Worm (Caenorhabditis elegans): Measurements from ENCODE around the gene glr-4.

The glr-4 gene

DNA sequence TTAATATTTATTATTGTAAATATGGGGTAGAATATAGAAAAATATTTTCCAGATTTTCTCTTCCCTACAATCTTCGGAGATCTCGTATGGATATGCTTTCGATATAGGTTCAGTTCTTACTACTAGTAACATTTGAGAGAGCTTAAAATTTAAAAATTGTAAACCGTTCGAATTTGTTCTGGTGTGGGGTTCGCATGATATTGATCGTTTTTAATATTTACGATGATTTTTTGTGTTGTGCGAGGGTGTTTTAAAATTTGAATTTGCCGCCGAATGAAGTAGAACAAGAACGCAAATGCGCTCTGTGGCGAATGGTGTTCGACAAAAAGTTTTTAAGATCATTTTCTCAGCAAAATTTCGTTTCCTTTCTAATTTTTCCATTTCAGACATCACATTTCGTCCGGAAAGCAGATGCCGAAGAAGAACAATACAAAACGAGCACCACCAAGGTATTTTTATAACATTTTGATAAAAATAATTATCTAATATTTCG is 10.6 kb downstream of the glr-4 start, which contains the start of gene skr-17:
Gene skr-17, plus strand, starts transcription at position 51 of the 493 bp plus-strand sequence.
- TF ChIP-seq Y55F3AM.14 (GFP tag; optimal IDR thresholded peaks at IDR 0.05) = no peak
- no peak for TF ChIP-seq nhr-12 (tag; optimal IDR thresholded peaks at IDR 0.05)
- no peak for TF ChIP-seq dmd-4 (tag; optimal IDR thresholded peaks at IDR 0.05)
- no peak for TF ChIP-seq nhr-6 (tag; optimal IDR thresholded peaks at IDR 0.05)
- TF ChIP-seq nhr-237 (tag; optimal IDR thresholded peaks at IDR 0.05) = no peak
- TF ChIP-seq zag-1 (tag; optimal IDR thresholded peaks at IDR 0.05) = no peak
- no peak for TF ChIP-seq lin-39 (tag; optimal IDR thresholded peaks at IDR 0.05)

DNA sequence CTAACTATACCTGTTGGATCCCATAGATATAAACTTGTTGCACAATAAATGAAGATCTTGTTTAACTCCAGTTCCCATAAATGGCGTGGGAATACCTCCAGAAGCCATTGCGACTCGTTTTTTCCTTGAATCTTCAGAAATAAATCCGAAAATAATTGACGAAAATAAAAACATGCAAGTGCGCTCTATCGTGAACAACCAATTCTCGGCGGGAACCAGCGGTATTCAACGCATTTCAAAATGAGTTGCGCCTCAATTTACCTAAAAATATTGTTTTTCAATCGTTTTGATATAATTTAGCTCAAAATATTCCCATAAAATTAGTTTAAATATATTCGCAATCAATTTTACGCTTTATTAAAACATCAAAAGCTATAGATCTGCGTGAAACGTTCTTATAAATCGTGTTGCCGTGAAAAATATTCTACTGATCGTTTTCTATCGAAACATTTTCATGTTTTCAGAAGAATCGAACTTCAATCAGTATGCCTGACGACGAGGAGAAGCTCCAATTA is 13.0 kb downstream of the glr-4 start, which contains the start of the genes snpc-1.1 and spdl-1:
Gene snpc-1.1, minus strand, starts transcription at position 200 of the 515 bp plus-strand sequence.
Gene spdl-1, plus strand, starts transcription at position 465 of the 515 bp plus-strand sequence.
- no peak for TF ChIP-seq nhr-237 (tag; optimal IDR thresholded peaks at IDR 0.05)
- TF ChIP-seq crh-2 (tag; optimal IDR thresholded peaks at IDR 0.05) = no peak
- peak; percentile 50 for TF ChIP-seq gmeb-1 (tag; optimal IDR thresholded peaks at IDR 0.05)
- TF ChIP-seq zag-1 (tag; optimal IDR thresholded peaks at IDR 0.05) = no peak
- no peak for TF ChIP-seq sma-3 (GFP tag; optimal IDR thresholded peaks at IDR 0.05)
- TF ChIP-seq nhr-129 (tag; optimal IDR thresholded peaks at IDR 0.05) = peak; percentile 47
- TF ChIP-seq mab-5 (tag; optimal IDR thresholded peaks at IDR 0.05) = no peak
- TF ChIP-seq egl-27 (tag; optimal IDR thresholded peaks at IDR 0.05) = no peak
- TF ChIP-seq lsy-2 (tag; optimal IDR thresholded peaks at IDR 0.05) = peak in 1 of 2 experiments; percentile 0
- TF ChIP-seq nhr-12 (tag; optimal IDR thresholded peaks at IDR 0.05) = no peak
- no peak for TF ChIP-seq ceh-82 (tag; optimal IDR thresholded peaks at IDR 0.05)
- TF ChIP-seq C34F6.9 (tag; optimal IDR thresholded peaks at IDR 0.05) = peak; percentile 55
- no peak for TF ChIP-seq sma-9 (GFP tag; optimal IDR thresholded peaks at IDR 0.05)
- no peak for TF ChIP-seq sma-9 (tag; optimal IDR thresholded peaks at IDR 0.05)
- TF ChIP-seq unc-62 (GFP tag; optimal IDR thresholded peaks at IDR 0.05) = no peak

DNA sequence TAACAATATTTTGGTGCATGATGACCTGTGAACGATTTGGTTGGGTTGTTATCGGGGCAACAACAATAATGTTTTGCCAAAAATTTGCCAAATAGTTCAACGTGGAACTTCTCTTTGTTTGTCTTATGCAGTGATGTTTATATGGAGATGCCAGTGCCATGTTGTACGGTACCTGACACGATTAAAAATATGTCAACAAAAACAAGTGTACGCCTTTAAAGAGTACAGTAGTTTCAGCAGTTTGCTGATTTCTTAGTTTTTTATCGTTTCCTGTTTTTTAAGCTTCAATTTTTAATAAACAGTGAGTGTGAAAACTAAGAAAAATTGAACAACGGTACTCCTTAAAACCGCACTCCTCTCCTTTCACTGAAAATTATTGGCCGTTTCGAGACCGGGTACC is 15.8 kb downstream of the glr-4 start:
- TF ChIP-seq lin-13 (GFP tag; optimal IDR thresholded peaks at IDR 0.05) (no peak), nhr-11 (tag; optimal IDR thresholded peaks at IDR 0.05) (no peak), sem-4 (tag; optimal IDR thresholded peaks at IDR 0.05) (no peak), F13H6.1 (tag; optimal IDR thresholded peaks at IDR 0.05) (no peak), lin-11 (tag; optimal IDR thresholded peaks at IDR 0.05) (no peak), nhr-25 (tag; optimal IDR thresholded peaks at IDR 0.05) (no peak), C34F6.9 (tag; optimal IDR thresholded peaks at IDR 0.05) (no peak), mdl-1 (tag; optimal IDR thresholded peaks at IDR 0.05) (no peak), ama-1 (optimal IDR thresholded peaks at IDR 0.05) (no peak), unc-55 (GFP tag; optimal IDR thresholded peaks at IDR 0.05) (no peak), lin-39 (tag; optimal IDR thresholded peaks at IDR 0.05) (no peak), nhr-237 (tag; optimal IDR thresholded peaks at IDR 0.05) (no peak), gmeb-1 (tag; optimal IDR thresholded peaks at IDR 0.05) (no peak), blmp-1 (tag; optimal IDR thresholded peaks at IDR 0.05; ENCODE audit: insufficient read depth) (no peak), ZK546.5 (tag; optimal IDR thresholded peaks at IDR 0.05) (no peak), sma-9 (GFP tag; optimal IDR thresholded peaks at IDR 0.05) (no peak), sma-9 (tag; optimal IDR thresholded peaks at IDR 0.05) (no peak), elt-1 (tag; optimal IDR thresholded peaks at IDR 0.05) (no peak), skn-1 (tag; optimal IDR thresholded peaks at IDR 0.05) (no peak), mab-5 (tag; optimal IDR thresholded peaks at IDR 0.05) (no peak), nhr-12 (tag; optimal IDR thresholded peaks at IDR 0.05) (no peak)

DNA sequence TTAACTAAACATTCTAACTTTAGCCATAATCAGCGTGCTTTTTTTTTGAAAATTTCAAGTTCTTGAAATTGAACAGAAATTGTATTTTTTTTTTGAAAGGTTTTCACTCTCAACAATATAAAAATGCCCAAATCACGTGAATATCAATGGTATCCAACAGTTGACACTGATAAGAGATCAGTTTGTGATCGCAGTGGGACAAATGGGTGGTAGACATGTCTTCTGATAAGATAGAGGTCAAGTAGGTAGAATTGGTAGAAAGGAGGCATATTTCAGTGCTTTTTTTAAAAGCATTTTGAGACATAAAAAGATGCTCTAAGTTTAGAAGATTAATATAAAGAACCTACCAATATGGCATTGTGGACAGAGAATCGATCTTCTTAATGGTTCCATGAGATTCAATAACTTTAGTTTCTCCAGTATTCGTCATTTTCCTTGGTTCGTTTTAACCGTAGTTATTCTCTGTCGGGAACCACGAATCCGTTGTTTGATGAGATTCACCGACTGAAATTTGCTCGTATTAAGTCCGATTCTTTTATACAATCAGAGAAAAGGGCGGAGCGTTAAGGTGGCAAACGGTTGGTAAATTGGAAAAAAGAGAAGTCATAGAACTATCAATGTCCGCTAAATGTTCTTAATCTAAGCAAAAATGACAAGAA is 16.7 kb downstream of the glr-4 start, which contains the start of gene mthf-1:
Gene mthf-1, minus strand, starts transcription at position 504 of the 659 bp plus-strand sequence.
- TF ChIP-seq ZK546.5 (tag; optimal IDR thresholded peaks at IDR 0.05) (no peak), sma-3 (GFP tag; optimal IDR thresholded peaks at IDR 0.05) (peak; percentile 37), nhr-10 (tag; optimal IDR thresholded peaks at IDR 0.05) (no peak), fos-1 (tag; optimal IDR thresholded peaks at IDR 0.05) (peak; percentile 65), lin-13 (GFP tag; optimal IDR thresholded peaks at IDR 0.05) (no peak), mdl-1 (tag; optimal IDR thresholded peaks at IDR 0.05) (no peak), skn-1 (tag; optimal IDR thresholded peaks at IDR 0.05) (no peak), ama-1 (optimal IDR thresholded peaks at IDR 0.05) (no peak), F13H6.1 (tag; optimal IDR thresholded peaks at IDR 0.05) (peak; percentile 24), nhr-77 (tag; optimal IDR thresholded peaks at IDR 0.05) (no peak), ztf-1 (GFP tag; conservative IDR thresholded peaks at IDR 0.05) (no peak), nhr-6 (tag; optimal IDR thresholded peaks at IDR 0.05) (no peak), sem-4 (tag; optimal IDR thresholded peaks at IDR 0.05) (no peak), lin-39 (tag; optimal IDR thresholded peaks at IDR 0.05) (no peak), snpc-4 (tag; optimal IDR thresholded peaks at IDR 0.05) (no peak), nhr-23 (tag; optimal IDR thresholded peaks at IDR 0.05) (no peak), ztf-11 (tag; optimal IDR thresholded peaks at IDR 0.05) (no peak), zag-1 (tag; optimal IDR thresholded peaks at IDR 0.05) (no peak), mab-5 (tag; optimal IDR thresholded peaks at IDR 0.05) (no peak), unc-55 (GFP tag; optimal IDR thresholded peaks at IDR 0.05) (no peak), nhr-129 (tag; optimal IDR thresholded peaks at IDR 0.05) (no peak), nhr-21 (tag; optimal IDR thresholded peaks at IDR 0.05) (peak; percentile 45), unc-39 (tag; optimal IDR thresholded peaks at IDR 0.05) (no peak), egl-27 (tag; optimal IDR thresholded peaks at IDR 0.05) (no peak), elt-1 (tag; optimal IDR thresholded peaks at IDR 0.05) (no peak), mbf-1 (tag; optimal IDR thresholded peaks at IDR 0.05) (no peak), aly-2 (tag; optimal IDR thresholded peaks at IDR 0.05) (no peak), C34F6.9 (tag; optimal IDR thresholded peaks at IDR 0.05) (no peak), ceh-82 (tag; optimal IDR thresholded peaks at IDR 0.05) (no peak)
